Fruit fly (Drosophila melanogaster) Kc167 (cell line): ENCODE results near the gene CG4440.

Experiments
- Myc ChIP-seq: fragments of >200 bp; optimal IDR thresholded peaks from 2 replicates; lab custom pipeline; 2017; ENCODE audit warnings: missing external identifiers
- Sin3A ChIP-seq: fragments of >200 bp; optimal IDR thresholded peaks from 2 replicates; lab custom pipeline; 2018; ENCODE audit warnings: missing external identifiers
- insv ChIP-seq: fragments of >200 bp; optimal IDR thresholded peaks from 3 replicates; lab custom pipeline; 2018; ENCODE audit warnings: missing external identifiers
- psq ChIP-seq: fragments of >200 bp; optimal IDR thresholded peaks from 2 replicates; lab custom pipeline; 2017; ENCODE audit warnings: missing external identifiers
- ttk ChIP-seq: sonication (Bioruptor generic); optimal IDR thresholded peaks from 2 replicates; lab custom pipeline; 2017; ENCODE audit warnings: missing external identifiers

DNA sequence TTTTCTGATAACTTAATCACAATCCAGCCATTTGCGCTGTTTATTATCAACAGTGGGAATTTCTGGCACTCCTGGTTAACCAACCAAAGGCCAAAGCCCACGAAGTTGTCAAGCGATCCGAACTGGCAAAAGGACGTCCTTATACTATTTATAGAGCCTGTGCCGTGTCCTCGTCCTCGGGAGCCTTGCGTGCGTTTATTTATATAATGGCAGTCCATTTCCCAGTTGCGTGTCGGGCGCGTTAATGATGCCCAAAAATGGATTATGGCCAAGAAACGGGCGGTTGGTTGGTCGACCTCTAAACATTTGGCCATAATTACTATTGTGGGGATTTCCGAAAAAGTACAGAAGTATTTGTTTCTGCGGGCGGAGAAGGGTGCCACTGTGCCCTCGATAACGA is 9.3 kb upstream of the CG4440 start:
- no peak for TF ChIP-seq insv (lab: Kevin White, UChicago)
- TF ChIP-seq psq = no peak
- TF ChIP-seq Sin3A (lab: Kevin White, UChicago) = no peak
- TF ChIP-seq Myc = no peak
- no peak for TF ChIP-seq ttk (lab: Kevin White, UChicago)
